Worm (Caenorhabditis elegans) whole organism, L2 larva: ENCODE data around the gene F32G8.2.

Experiments
- C34F6.9 ChIP-seq: fragments of 150-350 bp; optimal IDR thresholded peaks from 2 replicates; lab custom pipeline; 2014; ENCODE audit warnings: missing biosample characterization, missing genetic modification characterization
- F13H6.1 ChIP-seq: sonication (generic microtip); optimal IDR thresholded peaks from 2 replicates; lab custom pipeline; 2016; ENCODE audit warnings: missing genetic modification characterization, missing compliant biosample characterization
- R02D3.7 ChIP-seq: fragments of 150-350 bp; optimal IDR thresholded peaks from 2 replicates; lab custom pipeline; 2014; ENCODE audit warnings: missing biosample characterization, missing genetic modification characterization
- Y55F3AM.14 ChIP-seq: fragments of 200-800 bp; sonication (Bioruptor generic); optimal IDR thresholded peaks from 2 replicates; lab custom pipeline; 2018; ENCODE audit warnings: mild to moderate bottlenecking, missing genetic modification characterization, missing compliant biosample characterization
- ZK546.5 ChIP-seq: sonication (generic microtip); optimal IDR thresholded peaks from 2 replicates; lab custom pipeline; 2017; ENCODE audit warnings: missing biosample characterization, missing genetic modification characterization
- alr-1 ChIP-seq: fragments of 150-350 bp; optimal IDR thresholded peaks from 2 replicates; lab custom pipeline; 2014; ENCODE audit warnings: missing biosample characterization, missing genetic modification characterization
- aly-2 ChIP-seq: fragments of 150-350 bp; optimal IDR thresholded peaks from 2 replicates; lab custom pipeline; 2014; ENCODE audit warnings: missing biosample characterization, missing genetic modification characterization
- ama-1 ChIP-seq: fragments of 150-350 bp; optimal IDR thresholded peaks from 2 replicates; lab custom pipeline; 2018; ENCODE audit warnings: inconsistent platforms
- blmp-1 ChIP-seq: sonication (generic microtip); optimal IDR thresholded peaks from 2 replicates; lab custom pipeline; 2017; ENCODE audit warnings: missing genetic modification characterization, mild to moderate bottlenecking, missing compliant biosample characterization, antibody characterized with exemption, moderate library complexity; ENCODE audit not compliant: insufficient read depth
- ceh-16 ChIP-seq: fragments of 150-350 bp; optimal IDR thresholded peaks from 2 replicates; lab custom pipeline; 2014; ENCODE audit warnings: missing biosample characterization, missing genetic modification characterization
- ceh-82 ChIP-seq: fragments of 150-350 bp; optimal IDR thresholded peaks from 2 replicates; lab custom pipeline; 2014; ENCODE audit warnings: missing biosample characterization, missing genetic modification characterization
- crh-2 ChIP-seq: sonication (generic microtip); optimal IDR thresholded peaks from 2 replicates; lab custom pipeline; 2017; ENCODE audit warnings: missing biosample characterization, missing genetic modification characterization
- dmd-4 ChIP-seq: sonication (generic microtip); optimal IDR thresholded peaks from 2 replicates; lab custom pipeline; 2017; ENCODE audit warnings: missing biosample characterization, missing genetic modification characterization
- elt-1 ChIP-seq: fragments of 150-350 bp; optimal IDR thresholded peaks from 2 replicates; lab custom pipeline; 2014; ENCODE audit warnings: missing biosample characterization, missing genetic modification characterization
- elt-3 ChIP-seq: sonication (generic microtip); optimal IDR thresholded peaks from 2 replicates; lab custom pipeline; 2017; ENCODE audit warnings: missing biosample characterization, missing genetic modification characterization
- fos-1 ChIP-seq: fragments of 150-350 bp; optimal IDR thresholded peaks from 2 replicates; lab custom pipeline; 2014; ENCODE audit warnings: missing biosample characterization, missing genetic modification characterization
- gmeb-1 ChIP-seq: fragments of 150-350 bp; optimal IDR thresholded peaks from 2 replicates; lab custom pipeline; 2014; ENCODE audit warnings: missing biosample characterization, missing genetic modification characterization
- lin-11 ChIP-seq: fragments of 150-350 bp; sonication (generic microtip); optimal IDR thresholded peaks from 2 replicates; lab custom pipeline; 2014; ENCODE audit warnings: missing biosample characterization, missing genetic modification characterization, inconsistent platforms, mixed read lengths
- lin-13 ChIP-seq: fragments of 150-350 bp; optimal IDR thresholded peaks from 2 replicates; lab custom pipeline; 2014; ENCODE audit warnings: missing biosample characterization, missing genetic modification reagents, missing genetic modification characterization
- lin-39 ChIP-seq: fragments of 150-350 bp; optimal IDR thresholded peaks from 2 replicates; lab custom pipeline; 2014; ENCODE audit warnings: missing biosample characterization, missing genetic modification reagents, missing genetic modification characterization
- lsy-2 ChIP-seq, 2 experiments: fragments of 150-350 bp in 1 of 2; sonication (generic microtip) in 1 of 2; optimal IDR thresholded peaks; 2 replicates each; lab custom pipeline; 2014 to 2017; ENCODE audit warnings: missing biosample characterization in 2 of 2, missing genetic modification characterization in 2 of 2
- mab-5 ChIP-seq: fragments of 150-350 bp; optimal IDR thresholded peaks from 2 replicates; lab custom pipeline; 2014; ENCODE audit warnings: missing biosample characterization, missing genetic modification characterization
- mbf-1 ChIP-seq: sonication (generic microtip); optimal IDR thresholded peaks from 2 replicates; lab custom pipeline; 2017; ENCODE audit warnings: missing biosample characterization, missing genetic modification characterization
- mdl-1 ChIP-seq, 2 experiments: fragments of 150-350 bp in 1 of 2; sonication (generic microtip) in 1 of 2; optimal IDR thresholded peaks; 2 replicates each; lab custom pipeline; 2017; ENCODE audit warnings: missing biosample characterization in 2 of 2, missing genetic modification characterization in 2 of 2
- nhr-10 ChIP-seq: sonication (generic microtip); optimal IDR thresholded peaks from 2 replicates; lab custom pipeline; 2017; ENCODE audit warnings: missing biosample characterization, missing genetic modification characterization
- nhr-11 ChIP-seq: fragments of 150-350 bp; optimal IDR thresholded peaks from 2 replicates; lab custom pipeline; 2014; ENCODE audit warnings: missing biosample characterization, missing genetic modification characterization
- nhr-12 ChIP-seq: fragments of 150-350 bp; optimal IDR thresholded peaks from 2 replicates; lab custom pipeline; 2014; ENCODE audit warnings: missing biosample characterization, missing genetic modification characterization
- nhr-129 ChIP-seq: fragments of 150-350 bp; optimal IDR thresholded peaks from 2 replicates; lab custom pipeline; 2014; ENCODE audit warnings: missing biosample characterization, missing genetic modification characterization
- nhr-21 ChIP-seq: fragments of 150-350 bp; optimal IDR thresholded peaks from 2 replicates; lab custom pipeline; 2014; ENCODE audit warnings: missing biosample characterization, missing genetic modification characterization
- nhr-23 ChIP-seq: fragments of 150-350 bp; optimal IDR thresholded peaks from 2 replicates; lab custom pipeline; 2014; ENCODE audit warnings: missing biosample characterization, missing genetic modification reagents, missing genetic modification characterization
- nhr-237 ChIP-seq: fragments of 150-350 bp; optimal IDR thresholded peaks from 2 replicates; lab custom pipeline; 2014; ENCODE audit warnings: missing biosample characterization, missing genetic modification characterization
- nhr-25 ChIP-seq: fragments of 150-350 bp; sonication (generic microtip); optimal IDR thresholded peaks from 3 replicates; lab custom pipeline; 2014; ENCODE audit warnings: missing biosample characterization, missing genetic modification characterization
- nhr-77 ChIP-seq: fragments of 150-350 bp; optimal IDR thresholded peaks from 2 replicates; lab custom pipeline; 2014; ENCODE audit warnings: missing biosample characterization, missing genetic modification characterization
- peb-1 ChIP-seq: fragments of 150-350 bp; optimal IDR thresholded peaks from 2 replicates; lab custom pipeline; 2014; ENCODE audit warnings: missing biosample characterization, missing genetic modification characterization
- sem-4 ChIP-seq: fragments of 150-350 bp; optimal IDR thresholded peaks from 2 replicates; lab custom pipeline; 2014; ENCODE audit warnings: missing biosample characterization, missing genetic modification reagents, missing genetic modification characterization
- skn-1 ChIP-seq: sonication (generic microtip); optimal IDR thresholded peaks from 2 replicates; lab custom pipeline; 2017; ENCODE audit warnings: missing biosample characterization, missing genetic modification characterization
- sma-3 ChIP-seq: sonication (generic microtip); optimal IDR thresholded peaks from 2 replicates; lab custom pipeline; 2016; ENCODE audit warnings: missing genetic modification reagents, missing genetic modification characterization, missing compliant biosample characterization
- sma-9 ChIP-seq, 2 experiments: fragments of 150-350 bp in 1 of 2; sonication (generic microtip) in 1 of 2; optimal IDR thresholded peaks; 2 replicates each; lab custom pipeline; 2014 to 2016; ENCODE audit warnings: missing genetic modification characterization in 2 of 2, mild to moderate bottlenecking in 1 of 2, missing biosample characterization in 1 of 2, missing compliant biosample characterization in 1 of 2, missing genetic modification reagents in 1 of 2, moderate library complexity in 1 of 2
- snpc-4 ChIP-seq: fragments of 150-350 bp; optimal IDR thresholded peaks from 2 replicates; lab custom pipeline; 2014; ENCODE audit warnings: missing biosample characterization, missing genetic modification characterization
- unc-39 ChIP-seq: fragments of 150-350 bp; optimal IDR thresholded peaks from 2 replicates; lab custom pipeline; 2014; ENCODE audit warnings: missing biosample characterization, missing genetic modification characterization
- unc-55 ChIP-seq: fragments of 150-350 bp; sonication (generic microtip); optimal IDR thresholded peaks from 3 replicates; lab custom pipeline; 2014; ENCODE audit warnings: missing biosample characterization, missing genetic modification reagents, missing genetic modification characterization
- unc-62 ChIP-seq: fragments of 150-350 bp; optimal IDR thresholded peaks from 2 replicates; lab custom pipeline; 2014; ENCODE audit warnings: missing biosample characterization, missing genetic modification reagents, missing genetic modification characterization
- zag-1 ChIP-seq: fragments of 150-350 bp; optimal IDR thresholded peaks from 2 replicates; lab custom pipeline; 2014; ENCODE audit warnings: missing biosample characterization, missing genetic modification characterization
- ztf-11 ChIP-seq: sonication (generic microtip); optimal IDR thresholded peaks from 2 replicates; lab custom pipeline; 2017; ENCODE audit warnings: missing biosample characterization, missing genetic modification characterization
- ztf-4 ChIP-seq: fragments of 150-350 bp; optimal IDR thresholded peaks from 2 replicates; lab custom pipeline; 2014; ENCODE audit warnings: missing biosample characterization, missing genetic modification characterization

The F32G8.2 gene

DNA sequence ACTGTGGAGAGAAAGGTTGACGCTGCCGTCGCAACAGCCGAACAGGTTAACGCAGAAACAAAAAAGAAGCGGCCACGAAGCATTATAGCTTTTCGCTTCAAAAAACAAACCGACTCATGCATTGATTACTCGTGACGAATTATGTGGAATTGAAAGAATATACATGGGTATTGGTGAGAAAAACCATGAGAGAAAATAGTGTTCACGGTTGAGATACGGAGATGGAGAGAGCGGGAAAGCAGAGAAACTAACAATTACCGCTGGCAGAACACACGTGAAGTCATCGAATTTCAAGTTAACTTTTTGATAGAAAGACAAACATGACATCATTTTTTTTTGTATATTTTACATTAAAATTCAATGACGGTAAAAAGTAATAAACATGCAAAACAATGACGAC, 14.5 kb upstream of the F32G8.2 start (continued):
- no peak for TF ChIP-seq ceh-82 (tag; lab: Kevin White, UChicago)

DNA sequence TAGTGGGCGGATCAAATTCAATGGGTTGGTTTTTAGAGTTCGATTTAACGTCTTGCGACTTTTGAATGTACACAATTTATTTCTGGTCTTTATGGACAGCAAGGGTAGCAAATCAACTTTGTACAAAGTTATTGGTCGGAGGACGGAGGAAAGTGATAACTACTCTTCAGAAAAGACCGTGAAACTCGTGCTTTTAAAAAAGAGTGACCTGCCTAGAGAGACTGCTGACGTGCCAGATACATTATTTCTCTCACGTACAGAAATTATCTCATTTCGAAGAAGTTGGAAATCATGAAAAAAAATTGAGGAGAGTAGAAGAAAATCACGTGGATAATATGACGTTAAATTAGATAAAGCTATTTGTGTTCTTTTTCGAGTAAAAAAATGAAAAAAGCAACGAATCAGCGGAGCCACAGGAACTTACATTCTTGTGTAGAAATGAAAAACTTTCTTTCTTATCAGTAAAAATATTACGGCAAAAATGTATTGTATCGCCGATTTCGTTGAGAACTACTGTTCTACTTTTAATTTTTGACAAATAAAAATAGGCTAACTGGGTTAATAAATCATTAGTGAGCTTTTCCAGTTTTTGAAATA, 13.6 kb upstream of the F32G8.2 start, which contains the start of gene ppm-1.A:
ppm-1.A (minus strand) TSS at position 294 of the 597 bp plus-strand sequence.
- no peak for TF ChIP-seq skn-1
- peak; percentile 33 for TF ChIP-seq blmp-1 (tag; lab: Kevin White, UChicago)
- peak; percentile 1 for TF ChIP-seq sma-9 (GFP tag; optimal IDR thresholded peaks at IDR 0.05; lab: Kevin White, UChicago)
- TF ChIP-seq sma-9 (tag; optimal IDR thresholded peaks at IDR 0.05; lab: Kevin White, UChicago), result no peak
- peak; percentile 46 for TF ChIP-seq nhr-129 (tag; lab: Kevin White, UChicago)
- no peak for TF ChIP-seq nhr-11 (tag; lab: Kevin White, UChicago)
- peak; percentile 39 for TF ChIP-seq nhr-25 (tag; lab: Kevin White, UChicago)
- peak; percentile 42 for TF ChIP-seq crh-2
- no peak for TF ChIP-seq nhr-12 (tag; lab: Kevin White, UChicago)
- TF ChIP-seq unc-39, result no peak
- peak; percentile 10 for TF ChIP-seq lin-11 (tag; lab: Kevin White, UChicago)
- no peak for TF ChIP-seq ztf-11 (tag; lab: Kevin White, UChicago)
- TF ChIP-seq zag-1 (tag; lab: Kevin White, UChicago), result no peak
- TF ChIP-seq ama-1, result peak; percentile 14
- TF ChIP-seq Y55F3AM.14 (GFP tag; lab: Kevin White, UChicago), result no peak
- TF ChIP-seq sma-3 (GFP tag; lab: Kevin White, UChicago), result peak; percentile 1
- peak; percentile 52 for TF ChIP-seq gmeb-1
- no peak for TF ChIP-seq ceh-16 (tag; lab: Kevin White, UChicago)
- no peak for TF ChIP-seq nhr-77
- no peak for TF ChIP-seq alr-1 (tag; lab: Kevin White, UChicago)
- no peak for TF ChIP-seq ZK546.5 (tag; lab: Kevin White, UChicago)
- TF ChIP-seq fos-1 (tag; lab: Kevin White, UChicago), result peak; percentile 0
- TF ChIP-seq lin-13, result no peak
- TF ChIP-seq aly-2, result no peak
- TF ChIP-seq mbf-1 (tag; lab: Kevin White, UChicago), result no peak
- TF ChIP-seq sem-4 (tag; lab: Kevin White, UChicago), result no peak
- peak in 1 of 2 experiments; percentile 1 for TF ChIP-seq lsy-2 (tag; optimal IDR thresholded peaks at IDR 0.05; lab: Kevin White, UChicago)
- no peak for TF ChIP-seq lin-39 (tag; lab: Kevin White, UChicago)
- no peak for TF ChIP-seq mdl-1 (tag; optimal IDR thresholded peaks at IDR 0.05; lab: Kevin White, UChicago)
- no peak for TF ChIP-seq mab-5 (tag; lab: Kevin White, UChicago)
- TF ChIP-seq C34F6.9 (tag; lab: Kevin White, UChicago), result no peak
- TF ChIP-seq peb-1 (tag; lab: Kevin White, UChicago), result no peak
- TF ChIP-seq elt-1, result no peak
- TF ChIP-seq elt-3, result no peak

DNA sequence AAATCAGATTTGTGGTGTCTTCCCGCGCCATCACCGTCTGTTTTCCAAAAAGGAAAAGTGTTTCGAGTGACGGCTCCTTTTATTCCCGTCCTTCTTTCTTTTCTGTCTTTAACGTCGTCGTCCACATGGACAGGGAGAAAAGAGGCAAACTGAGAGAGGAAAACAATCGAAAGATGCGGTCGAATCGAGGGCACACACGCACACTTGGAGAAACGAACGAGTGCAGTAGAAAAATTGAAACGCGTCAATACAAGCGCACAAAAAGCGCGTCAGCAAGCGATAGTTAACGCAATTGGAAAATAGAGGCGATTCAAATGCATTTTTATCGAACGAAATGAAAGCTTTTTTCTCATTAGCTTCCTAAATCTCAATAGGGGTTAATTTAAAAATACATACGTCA, 13.0 kb upstream of the F32G8.2 start:
- peak; percentile 86 for TF ChIP-seq ceh-16 (tag; lab: Kevin White, UChicago)
- TF ChIP-seq zag-1 (tag; lab: Kevin White, UChicago), result peak; percentile 64
- TF ChIP-seq fos-1 (tag; lab: Kevin White, UChicago), result peak; percentile 89
- TF ChIP-seq nhr-10 (tag; lab: Kevin White, UChicago), result peak; percentile 31
- TF ChIP-seq peb-1 (tag; lab: Kevin White, UChicago), result no peak
- TF ChIP-seq nhr-21, result peak; percentile 87
- TF ChIP-seq dmd-4 (tag; lab: Kevin White, UChicago), result no peak
- no peak for TF ChIP-seq alr-1 (tag; lab: Kevin White, UChicago)
- peak; percentile 96 for TF ChIP-seq crh-2
- TF ChIP-seq aly-2, result no peak
- peak; percentile 87 for TF ChIP-seq mab-5 (tag; lab: Kevin White, UChicago)
- TF ChIP-seq sma-3 (GFP tag; lab: Kevin White, UChicago), result peak; percentile 87
- TF ChIP-seq unc-39, result no peak
- TF ChIP-seq ztf-4 (tag; lab: Kevin White, UChicago), result peak; percentile 69
- no peak for TF ChIP-seq skn-1
- TF ChIP-seq unc-62 (GFP tag; lab: Kevin White, UChicago), result peak; percentile 32
- peak; percentile 42 for TF ChIP-seq R02D3.7 (tag; lab: Kevin White, UChicago)
- no peak for TF ChIP-seq nhr-11 (tag; lab: Kevin White, UChicago)
- peak; percentile 95 for TF ChIP-seq sem-4 (tag; lab: Kevin White, UChicago)
- peak; percentile 52 for TF ChIP-seq blmp-1 (tag; lab: Kevin White, UChicago)
- peak; percentile 44 for TF ChIP-seq ceh-82 (tag; lab: Kevin White, UChicago)
- TF ChIP-seq lin-11 (tag; lab: Kevin White, UChicago), result peak; percentile 93
- no peak for TF ChIP-seq nhr-23 (tag; lab: Kevin White, UChicago)
- no peak for TF ChIP-seq mbf-1 (tag; lab: Kevin White, UChicago)
- TF ChIP-seq elt-3, result no peak
- peak; percentile 48 for TF ChIP-seq nhr-77
- TF ChIP-seq F13H6.1 (tag; lab: Kevin White, UChicago), result peak; percentile 94
- TF ChIP-seq unc-55 (GFP tag; lab: Kevin White, UChicago), result peak; percentile 94
- TF ChIP-seq nhr-12 (tag; lab: Kevin White, UChicago), result peak; percentile 19
- peak; percentile 93 for TF ChIP-seq lin-13
- TF ChIP-seq elt-1, result no peak
- TF ChIP-seq Y55F3AM.14 (GFP tag; lab: Kevin White, UChicago), result peak; percentile 86
- peak; percentile 85 for TF ChIP-seq snpc-4 (tag; lab: Kevin White, UChicago)
- peak in 1 of 2 experiments; percentile 79 for TF ChIP-seq mdl-1 (tag; optimal IDR thresholded peaks at IDR 0.05; lab: Kevin White, UChicago)
- TF ChIP-seq lsy-2 (tag; optimal IDR thresholded peaks at IDR 0.05; lab: Kevin White, UChicago), result peak; percentile 86 to 95
- TF ChIP-seq nhr-237 (tag; lab: Kevin White, UChicago), result no peak
- peak; percentile 93 for TF ChIP-seq nhr-25 (tag; lab: Kevin White, UChicago)
- peak; percentile 96 for TF ChIP-seq gmeb-1
- TF ChIP-seq ztf-11 (tag; lab: Kevin White, UChicago), result no peak
